6 worm cellular contexts compared by ENCODE assay signal in genomic region chrIII:8588592-8589153, ce11.
TF ChIP-seq lines count a peak whose summit lies in the region.

Gene glr-1 (minus strand): TSS chrIII:8588642.

TF ChIP-seq in whole organism, L1 larva, 84 proteins besides CTCF, POLR2A, EP300 and RAD21 (continues in another document):
- TF ChIP-seq nhr-84 (tag; optimal IDR thresholded peaks at IDR 0.05; lab: Kevin White, UChicago) (no peak), lin-15B (tag; optimal IDR thresholded peaks at IDR 0.05; lab: Kevin White, UChicago) (no peak), efl-1 (optimal IDR thresholded peaks at IDR 0.05; lab: Kevin White, UChicago) (no peak), efl-1 (GFP tag; optimal IDR thresholded peaks at IDR 0.05 in 1 of 2; lab: Kevin White, UChicago) (peak in 1 of 2 experiments; percentile 43), nhr-28 (tag; optimal IDR thresholded peaks at IDR 0.05; lab: Kevin White, UChicago) (no peak), unc-130 (tag; optimal IDR thresholded peaks at IDR 0.05; lab: Kevin White, UChicago) (no peak), ztf-11 (tag; optimal IDR thresholded peaks at IDR 0.05; lab: Kevin White, UChicago) (no peak), lsy-2 (tag; optimal IDR thresholded peaks at IDR 0.05; lab: Kevin White, UChicago) (no peak), snu-23 (GFP tag; optimal IDR thresholded peaks at IDR 0.05; lab: Kevin White, UChicago) (no peak), unc-98 (GFP tag; IDR thresholded peaks at IDR 0.05; lab: Robert Waterston, UW) (no peak), fkh-4 (tag; optimal IDR thresholded peaks at IDR 0.05; lab: Kevin White, UChicago; ENCODE audit: borderline replicate concordance) (no peak), elt-2 (tag; optimal IDR thresholded peaks at IDR 0.05; lab: Kevin White, UChicago) (no peak), lin-14 (GFP tag; optimal IDR thresholded peaks at IDR 0.05; lab: Kevin White, UChicago) (peak; percentile 64), nhr-11 (tag; optimal IDR thresholded peaks at IDR 0.05; lab: Kevin White, UChicago) (no peak), nhr-76 (tag; optimal IDR thresholded peaks at IDR 0.05; lab: Kevin White, UChicago) (no peak), tbx-2 (tag; optimal IDR thresholded peaks at IDR 0.05; lab: Kevin White, UChicago) (no peak)

TF ChIP-seq in whole organism, L3 larva, 47 proteins besides CTCF, POLR2A, EP300 and RAD21:
- TF ChIP-seq nhr-237 (tag; optimal IDR thresholded peaks at IDR 0.05; lab: Kevin White, UChicago) (no peak), fkh-10 (GFP tag; optimal IDR thresholded peaks at IDR 0.05; lab: Kevin White, UChicago) (peak; percentile 44), elt-3 (tag; optimal IDR thresholded peaks at IDR 0.05; lab: Kevin White, UChicago) (no peak), nhr-23 (tag; optimal IDR thresholded peaks at IDR 0.05; lab: Kevin White, UChicago) (no peak), nfya-1 (tag; optimal IDR thresholded peaks at IDR 0.05; lab: Kevin White, UChicago; ENCODE audit: insufficient read depth) (peak; percentile 53), ceh-28 (tag; optimal IDR thresholded peaks at IDR 0.05; lab: Kevin White, UChicago) (no peak)

TF ChIP-seq in whole organism, L4 larva, 104 proteins besides CTCF, POLR2A, EP300 and RAD21:
- TF ChIP-seq ctbp-1 (GFP tag; IDR thresholded peaks at IDR 0.05; lab: Robert Waterston, UW) (0 out of 2 replicates have a peak, but pooled peaks have one; percentile 25), aha-1 (tag; lab: Kevin White, UChicago) (peak; percentile 91), fkh-10 (GFP tag; optimal IDR thresholded peaks at IDR 0.05; lab: Kevin White, UChicago) (peak; percentile 92), zfp-3 (GFP tag; conservative IDR thresholded peaks at IDR 0.05; lab: Robert Waterston, UW) (no peak)

TF ChIP-seq in whole organism, late embryonic, 69 proteins besides CTCF, POLR2A, EP300 and RAD21:
- TF ChIP-seq unc-42 (tag; optimal IDR thresholded peaks at IDR 0.05; lab: Kevin White, UChicago) (peak; percentile 95), lim-6 (tag; optimal IDR thresholded peaks at IDR 0.05; lab: Kevin White, UChicago) (peak; percentile 35), nfya-1 (tag; optimal IDR thresholded peaks at IDR 0.05; lab: Kevin White, UChicago) (peak; percentile 35), tbx-2 (tag; optimal IDR thresholded peaks at IDR 0.05; lab: Kevin White, UChicago) (peak; percentile 19), ceh-31 (tag; optimal IDR thresholded peaks at IDR 0.05; lab: Kevin White, UChicago) (peak; percentile 7), pax-1 (tag; optimal IDR thresholded peaks at IDR 0.05; lab: Kevin White, UChicago) (no peak), fkh-10 (GFP tag; optimal IDR thresholded peaks at IDR 0.05; lab: Kevin White, UChicago) (peak; percentile 27), pqm-1 (tag; optimal IDR thresholded peaks at IDR 0.05; lab: Kevin White, UChicago) (no peak)

TF ChIP-seq in whole organism, mixed stage, embryonic, 35 proteins besides CTCF, POLR2A, EP300 and RAD21:
- TF ChIP-seq mep-1 (tag; optimal IDR thresholded peaks at IDR 0.05; lab: Kevin White, UChicago) (no peak), sem-2 (GFP tag; optimal IDR thresholded peaks at IDR 0.05; lab: Kevin White, UChicago) (no peak), ces-1 (GFP tag; optimal IDR thresholded peaks at IDR 0.05; lab: Kevin White, UChicago) (peak; percentile 92), lin-13 (tag; optimal IDR thresholded peaks at IDR 0.05; lab: Kevin White, UChicago) (no peak)

TF ChIP-seq in whole organism, young adult, 124 proteins besides CTCF, POLR2A, EP300 and RAD21:
- TF ChIP-seq let-607 (tag; optimal IDR thresholded peaks at IDR 0.05; lab: Kevin White, UChicago) (no peak), chd-7 (tag; optimal IDR thresholded peaks at IDR 0.05; lab: Kevin White, UChicago) (no peak), lag-1 (GFP tag; IDR thresholded peaks at IDR 0.05; lab: Robert Waterston, UW) (0 out of 2 replicates have a peak, but pooled peaks have one; percentile 17)
